Worm (Caenorhabditis elegans): ENCODE data around the gene icd-1.

DNA sequence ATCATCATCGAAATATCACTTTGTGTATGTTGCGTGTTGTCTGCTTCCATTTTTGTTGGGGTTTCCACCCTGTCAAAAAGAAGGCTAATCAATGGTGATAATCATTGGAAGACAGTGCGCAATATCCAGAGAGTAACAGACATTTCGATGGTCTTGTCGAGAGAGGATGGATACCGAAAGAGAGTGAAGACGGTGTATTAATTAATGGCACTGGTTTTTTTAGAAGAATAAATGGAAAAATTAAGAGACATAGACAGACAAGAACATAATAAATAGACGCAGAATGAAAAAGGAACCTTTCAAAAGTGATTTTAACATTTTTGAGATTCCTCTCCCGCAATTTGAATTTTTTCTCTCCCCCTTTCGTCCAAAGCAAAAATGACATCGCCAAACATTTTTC, 30.6 kb upstream of the icd-1 start:
- TF ChIP-seq lin-35 (GFP tag; optimal IDR thresholded peaks at IDR 0.05), result peak in 1 of 2 experiments; percentile 13
- no peak for TF ChIP-seq snpc-4 (tag; optimal IDR thresholded peaks at IDR 0.05)
- no peak for TF ChIP-seq egl-27 (tag; optimal IDR thresholded peaks at IDR 0.05)
- no peak for TF ChIP-seq nhr-47 (tag; optimal IDR thresholded peaks at IDR 0.05)
- TF ChIP-seq alr-1 (tag; optimal IDR thresholded peaks at IDR 0.05; ENCODE audit: borderline replicate concordance), result no peak
- no peak for TF ChIP-seq lin-39 (tag; optimal IDR thresholded peaks at IDR 0.05)

All from whole organism, L1 larva.